Worm (Caenorhabditis elegans) whole organism, young adult: ENCODE data around the gene M116.5.

Source experiments
- F33H1.4 ChIP-seq: fragments of 200-800 bp; sonication (Bioruptor generic); IDR thresholded peaks from 2 replicates; pipeline ENCODE4 v1.3.6; 2022; ENCODE audit warnings: missing genetic modification reagents, missing genetic modification characterization, missing compliant biosample characterization
- F39B2.1 ChIP-seq: fragments of 200-800 bp; sonication (Bioruptor generic); IDR thresholded peaks from 2 replicates; pipeline ENCODE4 v1.3.6; 2022; ENCODE audit warnings: missing genetic modification reagents, missing genetic modification characterization, missing compliant biosample characterization
- hmg-20 ChIP-seq: fragments of 200-800 bp; sonication (Bioruptor generic); IDR thresholded peaks from 2 replicates; pipeline ENCODE4 v1.3.6; 2022; ENCODE audit warnings: missing genetic modification reagents, missing genetic modification characterization, missing compliant biosample characterization
- lsl-1 ChIP-seq: fragments of 200-800 bp; sonication (Bioruptor generic); optimal IDR thresholded peaks from 2 replicates; lab custom pipeline; 2018; ENCODE audit warnings: mild to moderate bottlenecking, missing genetic modification characterization, moderate library complexity, missing compliant biosample characterization
- pha-4 ChIP-seq: fragments of 150-350 bp; sonication (generic microtip); optimal IDR thresholded peaks from 2 replicates; lab custom pipeline; 2014; ENCODE audit warnings: missing biosample characterization, missing genetic modification reagents, missing genetic modification characterization
- snpc-4 ChIP-seq, 5 experiments: fragments of 150-350 bp in 1 of 5; sonication (generic microtip) in 4 of 5; optimal IDR thresholded peaks; 2 replicates each; lab custom pipeline; 2014 to 2018; ENCODE audit warnings: missing genetic modification characterization in 5 of 5, missing biosample characterization in 3 of 5, antibody characterized with exemption in 2 of 5, mild to moderate bottlenecking in 2 of 5, missing compliant biosample characterization in 2 of 5, missing genotype in 2 of 5, moderate library complexity in 2 of 5, missing genetic modification reagents in 1 of 5

DNA sequence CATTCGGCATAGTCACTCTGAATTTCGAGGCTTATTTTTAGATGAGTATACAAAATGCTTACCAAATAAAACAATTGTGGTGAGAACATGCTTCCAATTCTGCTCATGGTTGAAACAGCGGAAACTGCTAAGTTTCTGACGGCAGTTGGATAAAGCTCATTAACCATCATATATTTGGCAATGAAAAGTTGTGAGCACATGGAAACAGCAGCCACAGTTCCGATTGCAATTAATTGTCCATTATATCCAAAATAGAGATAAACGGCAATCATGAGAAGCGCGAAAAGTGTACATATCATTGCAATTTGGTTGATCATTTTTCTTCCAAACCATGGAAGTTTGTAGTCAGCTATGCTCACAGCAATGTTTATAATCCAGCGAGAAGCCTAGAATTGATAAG, 40.3 kb upstream of the M116.5 start:
- TF ChIP-seq pha-4 (tag; lab: Kevin White, UChicago) (no peak), F33H1.4 (no peak), snpc-4 (GFP tag; optimal IDR thresholded peaks at IDR 0.05; lab: Kevin White, UChicago) (no peak), snpc-4 (tag; optimal IDR thresholded peaks at IDR 0.05; lab: Kevin White, UChicago) (no peak), F39B2.1 (GFP tag; lab: Robert Waterston, UW) (no peak), hmg-20 (no peak), lsl-1 (GFP tag; lab: Kevin White, UChicago) (no peak)
